Fruit fly (Drosophila melanogaster) whole organism, embryonic: ENCODE results near the gene CG6048.

Experiments used
- Blimp-1 ChIP-seq: fragments of 200-800 bp; sonication (Bioruptor generic); optimal IDR thresholded peaks from 3 replicates; lab custom pipeline; 2018; ENCODE audit warnings: missing biosample characterization, missing genetic modification characterization, mild to moderate bottlenecking, moderate library complexity, missing genetic modification reagents
- CG10366 ChIP-seq: fragments of 200-800 bp; sonication (Bioruptor generic); IDR thresholded peaks from 2 replicates; pipeline ENCODE4 v1.3.6; 2022; ENCODE audit warnings: missing biosample characterization, missing genetic modification characterization
- CG11504 ChIP-seq: fragments of 200-800 bp; sonication (Bioruptor generic); optimal IDR thresholded peaks from 3 replicates; lab custom pipeline; 2019; ENCODE audit warnings: missing biosample characterization, mild to moderate bottlenecking, missing genetic modification characterization, moderate library complexity
- CG12104 ChIP-seq: fragments of 200-800 bp; sonication (Bioruptor generic); optimal IDR thresholded peaks from 3 replicates; lab custom pipeline; 2016; ENCODE audit warnings: missing biosample characterization, missing genetic modification characterization
- CG12219 ChIP-seq: fragments of 200-800 bp; sonication (Bioruptor generic); optimal IDR thresholded peaks from 3 replicates; lab custom pipeline; 2018; ENCODE audit warnings: missing biosample characterization, mild to moderate bottlenecking, missing genetic modification characterization
- CG12744 ChIP-seq: fragments of 200-800 bp; sonication (Bioruptor generic); optimal IDR thresholded peaks from 2 replicates; lab custom pipeline; 2016; ENCODE audit warnings: missing biosample characterization, missing genetic modification characterization
- CG12942 ChIP-seq: fragments of 200-800 bp; sonication (Bioruptor generic); optimal IDR thresholded peaks from 3 replicates; lab custom pipeline; 2016; ENCODE audit warnings: missing biosample characterization, missing genetic modification characterization
- CG13123 ChIP-seq: fragments of 200-800 bp; sonication (Bioruptor generic); optimal IDR thresholded peaks from 2 replicates; lab custom pipeline; 2016; ENCODE audit warnings: missing biosample characterization, missing genetic modification characterization
- CG14667 ChIP-seq: fragments of 200-800 bp; sonication (Bioruptor generic); IDR thresholded peaks from 2 replicates; pipeline ENCODE4 v1.3.6; 2022; ENCODE audit warnings: missing biosample characterization, missing genetic modification characterization
- CG14710 ChIP-seq: fragments of 200-800 bp; sonication (Bioruptor generic); optimal IDR thresholded peaks from 3 replicates; lab custom pipeline; 2019; ENCODE audit warnings: missing biosample characterization, mild to moderate bottlenecking, missing genetic modification characterization, moderate library complexity
- CG2199 ChIP-seq: fragments of 200-800 bp; sonication (Bioruptor generic); IDR thresholded peaks from 3 replicates; pipeline ENCODE4 v1.3.6; 2022; ENCODE audit warnings: missing biosample characterization, missing genetic modification characterization
- CG2712 ChIP-seq: fragments of 200-800 bp; optimal IDR thresholded peaks from 3 replicates; lab custom pipeline; 2019; ENCODE audit warnings: missing biosample characterization, mild to moderate bottlenecking, missing genetic modification characterization, moderate library complexity
- CG3065 ChIP-seq: fragments of 200-800 bp; sonication (Bioruptor generic); optimal IDR thresholded peaks from 2 replicates; lab custom pipeline; 2016; ENCODE audit warnings: missing biosample characterization, missing genetic modification characterization
- CG3163 ChIP-seq: fragments of 200-800 bp; sonication (Bioruptor generic); optimal IDR thresholded peaks from 3 replicates; lab custom pipeline; 2016; ENCODE audit warnings: missing biosample characterization, missing genetic modification characterization
- CG4360 ChIP-seq: fragments of 200-800 bp; sonication (Bioruptor generic); IDR thresholded peaks from 2 replicates; pipeline ENCODE4 v1.3.6; 2022; ENCODE audit warnings: missing biosample characterization, missing genetic modification characterization
- CG4707 ChIP-seq: fragments of 200-800 bp; sonication (Bioruptor generic); optimal IDR thresholded peaks from 2 replicates; lab custom pipeline; 2018; ENCODE audit warnings: missing biosample characterization, mild to moderate bottlenecking, missing genetic modification characterization, moderate library complexity
- CG7357 ChIP-seq: fragments of 200-800 bp; sonication (Bioruptor generic); IDR thresholded peaks from 3 replicates; pipeline ENCODE4 v1.3.6; 2022; ENCODE audit warnings: missing biosample characterization, missing genetic modification characterization
- CG7839 ChIP-seq: fragments of 200-800 bp; sonication (Bioruptor generic); optimal IDR thresholded peaks from 3 replicates; lab custom pipeline; 2018; ENCODE audit warnings: missing biosample characterization, mild to moderate bottlenecking, missing genetic modification characterization, moderate library complexity
- CG7987 ChIP-seq: fragments of 200-800 bp; sonication (Bioruptor generic); optimal IDR thresholded peaks from 2 replicates; lab custom pipeline; 2018; ENCODE audit warnings: missing biosample characterization, mild to moderate bottlenecking, missing genetic modification characterization, moderate library complexity
- CG8944 ChIP-seq: fragments of 200-800 bp; sonication (Bioruptor generic); optimal IDR thresholded peaks from 3 replicates; lab custom pipeline; 2016; ENCODE audit warnings: missing biosample characterization, missing genetic modification characterization
- D19B ChIP-seq: fragments of 200-800 bp; sonication (Bioruptor generic); optimal IDR thresholded peaks from 2 replicates; lab custom pipeline; 2017; ENCODE audit warnings: missing biosample characterization, mild to moderate bottlenecking, missing genetic modification characterization
- Dek ChIP-seq: fragments of 200-800 bp; sonication (Bioruptor generic); optimal IDR thresholded peaks from 3 replicates; lab custom pipeline; 2019; ENCODE audit warnings: missing biosample characterization, mild to moderate bottlenecking, missing genetic modification characterization, moderate library complexity
- Dfd ChIP-seq, 2 experiments: fragments of >200 bp; optimal IDR thresholded peaks; 2 replicates each; lab custom pipeline; 2017; ENCODE audit warnings: missing biosample characterization in 2 of 2, missing genetic modification characterization in 2 of 2
- Drgx ChIP-seq: fragments of 200-800 bp; sonication (Bioruptor generic); IDR thresholded peaks from 2 replicates; pipeline ENCODE4 v1.3.6; 2022; ENCODE audit warnings: missing biosample characterization, missing genetic modification characterization
- E2f2 ChIP-seq: fragments of 200-800 bp; sonication (Bioruptor generic); IDR thresholded peaks from 2 replicates; pipeline ENCODE4 v1.3.6; 2022; ENCODE audit warnings: missing biosample characterization, missing genetic modification characterization
- HLH3B ChIP-seq: fragments of 200-800 bp; sonication (Bioruptor generic); IDR thresholded peaks from 2 replicates; pipeline ENCODE4 v1.3.6; 2022; ENCODE audit warnings: missing biosample characterization, missing genetic modification characterization
- Jarid2 ChIP-seq: fragments of 200-800 bp; sonication (Bioruptor generic); optimal IDR thresholded peaks from 3 replicates; lab custom pipeline; 2017; ENCODE audit warnings: mild to moderate bottlenecking, missing biosample characterization, missing genetic modification reagents, missing genetic modification characterization
- Med ChIP-seq: fragments of 200-800 bp; sonication (Bioruptor generic); peaks from one replicate; lab custom pipeline; 2016; ENCODE audit warnings: missing biosample characterization, missing genetic modification characterization, mild to moderate bottlenecking, inconsistent platforms, moderate library complexity
- Neu2 ChIP-seq: fragments of 200-800 bp; sonication (Bioruptor generic); optimal IDR thresholded peaks from 3 replicates; lab custom pipeline; 2016; ENCODE audit warnings: missing biosample characterization, missing genetic modification characterization, borderline replicate concordance
- Optix ChIP-seq: fragments of 200-800 bp; sonication (Bioruptor generic); IDR thresholded peaks from 3 replicates; pipeline ENCODE4 v1.3.6; 2022; ENCODE audit warnings: missing biosample characterization, missing genetic modification characterization
- Pdp1 ChIP-seq, 2 experiments: fragments of 200-800 bp; sonication (Bioruptor generic); optimal IDR thresholded peaks; 3 replicates each; lab custom pipeline; 2016; ENCODE audit warnings: missing biosample characterization in 2 of 2, missing genetic modification characterization in 2 of 2, mild to moderate bottlenecking in 1 of 2, moderate library complexity in 1 of 2
- Six4 ChIP-seq: fragments of 200-800 bp; sonication (Bioruptor generic); optimal IDR thresholded peaks from 2 replicates; lab custom pipeline; 2016; ENCODE audit warnings: missing biosample characterization, missing genetic modification characterization
- Ssrp ChIP-seq: fragments of 200-800 bp; sonication (Bioruptor generic); optimal IDR thresholded peaks from 2 replicates; lab custom pipeline; 2018; ENCODE audit warnings: missing biosample characterization, mild to moderate bottlenecking, missing genetic modification characterization, moderate library complexity
- Xrp1 ChIP-seq: fragments of 200-800 bp; sonication (Bioruptor generic); IDR thresholded peaks from 2 replicates; pipeline ENCODE4 v1.3.6; 2022; ENCODE audit warnings: missing biosample characterization, missing genetic modification characterization
- ci ChIP-seq: fragments of 200-800 bp; sonication (Bioruptor generic); IDR thresholded peaks from 3 replicates; pipeline ENCODE4 v1.3.6; 2022; ENCODE audit warnings: missing biosample characterization, missing genetic modification characterization
- emc ChIP-seq: fragments of 200-800 bp; sonication (Bioruptor generic); optimal IDR thresholded peaks from 2 replicates; lab custom pipeline; 2016; ENCODE audit warnings: missing biosample characterization, missing genetic modification characterization
- ewg ChIP-seq: fragments of 200-800 bp; sonication (Bioruptor generic); optimal IDR thresholded peaks from 3 replicates; lab custom pipeline; 2017; ENCODE audit warnings: mild to moderate bottlenecking, missing biosample characterization, missing genetic modification reagents, missing genetic modification characterization
- jigr1 ChIP-seq: fragments of 200-800 bp; sonication (Bioruptor generic); IDR thresholded peaks from 3 replicates; pipeline ENCODE4 v1.3.6; 2022; ENCODE audit warnings: missing biosample characterization, missing genetic modification characterization
- klu ChIP-seq: fragments of 200-800 bp; sonication (Bioruptor generic); IDR thresholded peaks from 2 replicates; pipeline ENCODE4 v1.3.6; 2022; ENCODE audit warnings: missing biosample characterization, missing genetic modification characterization
- onecut ChIP-seq: fragments of 200-800 bp; sonication (Bioruptor generic); IDR thresholded peaks from 2 replicates; pipeline ENCODE4 v1.3.6; 2022; ENCODE audit warnings: missing biosample characterization, missing genetic modification characterization
- prd ChIP-seq, 3 experiments: fragments of >200 bp in 2 of 3; fragments of 200-800 bp in 1 of 3; sonication (Bioruptor generic) in 1 of 3; optimal IDR thresholded peaks in 2 of 3; IDR thresholded peaks in 1 of 3; 2 replicates in 2 of 3; 3 replicates in 1 of 3; pipeline versions ENCODE4 v1.3.6 to Lab custom; 2017 to 2022; ENCODE audit warnings: missing biosample characterization in 1 of 3, missing genetic modification characterization in 1 of 3
- row ChIP-seq: fragments of 200-800 bp; sonication (Bioruptor generic); IDR thresholded peaks from 3 replicates; pipeline ENCODE4 v1.3.6; 2022; ENCODE audit warnings: missing biosample characterization, missing genetic modification characterization
- sens ChIP-seq: fragments of 200-800 bp; sonication (Bioruptor generic); peaks from one replicate; lab custom pipeline; 2016; ENCODE audit warnings: missing biosample characterization, missing genetic modification characterization
- sna ChIP-seq: fragments of 200-800 bp; sonication (Bioruptor generic); IDR thresholded peaks from 2 replicates; pipeline ENCODE4 v1.3.6; 2022; ENCODE audit warnings: missing biosample characterization, missing genetic modification characterization; ENCODE audit not compliant: partially characterized antibody
- sug ChIP-seq: fragments of 200-800 bp; optimal IDR thresholded peaks from 2 replicates; lab custom pipeline; 2019; ENCODE audit warnings: missing biosample characterization, mild to moderate bottlenecking, missing genetic modification characterization, moderate library complexity
- tx ChIP-seq: fragments of 200-800 bp; sonication (Bioruptor generic); optimal IDR thresholded peaks from 2 replicates; lab custom pipeline; 2016; ENCODE audit warnings: missing biosample characterization, missing genetic modification characterization
- vvl ChIP-seq: fragments of 200-800 bp; sonication (Bioruptor generic); IDR thresholded peaks from 2 replicates; pipeline ENCODE4 v1.3.6; 2022; ENCODE audit warnings: missing biosample characterization, missing genetic modification characterization
- zfh1 ChIP-seq: fragments of 200-800 bp; sonication (Bioruptor generic); IDR thresholded peaks from 3 replicates; pipeline ENCODE4 v1.3.6; 2022; ENCODE audit warnings: missing biosample characterization, missing genetic modification characterization

The CG6048 gene

dm6 chrX:5925793-5926418 lies 26.5 kb upstream of the CG6048 start (continued):
- 0 out of 2 replicates have a peak, but pooled peaks have one; percentile 22 for TF ChIP-seq CG4360 (GFP tag; lab: Robert Waterston, UW)
- TF ChIP-seq sens: peak; percentile 77
- TF ChIP-seq Med (GFP tag; lab: Kevin White, UChicago): peak; percentile 61
- TF ChIP-seq CG11504 (tag; lab: Kevin White, UChicago): peak; percentile 28
- TF ChIP-seq CG12744 (GFP tag; lab: Kevin White, UChicago): no peak
- no peak for TF ChIP-seq CG7839
- 0 out of 3 replicates have a peak, but pooled peaks have one; percentile 42 for TF ChIP-seq zfh1
- no peak for TF ChIP-seq prd (optimal IDR thresholded peaks at IDR 0.05; lab: Kevin White, UChicago)
- peak; percentile 32; the same call in 1 of the 3 replicates for TF ChIP-seq prd (GFP tag; IDR thresholded peaks at IDR 0.05; lab: Robert Waterston, UW)
- TF ChIP-seq CG14710 (tag; lab: Kevin White, UChicago): peak; percentile 6
- TF ChIP-seq Xrp1: peak; percentile 56
- TF ChIP-seq vvl: peak; percentile 56
- peak; percentile 18 for TF ChIP-seq CG12219 (GFP tag; lab: Kevin White, UChicago)
- TF ChIP-seq ci: peak; percentile 73
- TF ChIP-seq HLH3B (GFP tag; lab: Robert Waterston, UW): peak; percentile 43
- TF ChIP-seq Ssrp: peak; percentile 40
- TF ChIP-seq CG12942 (GFP tag; lab: Kevin White, UChicago): no peak
- TF ChIP-seq CG2712: peak; percentile 37
- no peak for TF ChIP-seq Neu2 (GFP tag; lab: Kevin White, UChicago)
- TF ChIP-seq row (GFP tag; lab: Robert Waterston, UW): peak; percentile 48
- peak; percentile 41 for TF ChIP-seq Blimp-1 (GFP tag; lab: Kevin White, UChicago)
- peak; percentile 85 for TF ChIP-seq Drgx (GFP tag; lab: Robert Waterston, UW)
- TF ChIP-seq CG7357 (GFP tag; lab: Robert Waterston, UW): 0 out of 3 replicates have a peak, but pooled peaks have one; percentile 17
- TF ChIP-seq ewg: no peak
- TF ChIP-seq, all 482 proteins: peak for 34

dm6 chrX:5926718-5927117 lies 25.6 kb upstream of the CG6048 start:
- TF ChIP-seq Med (GFP tag; lab: Kevin White, UChicago): peak; percentile 21
- no peak for TF ChIP-seq Dek (tag; lab: Kevin White, UChicago)
- no peak for TF ChIP-seq CG3163 (GFP tag; lab: Kevin White, UChicago)
- peak in 1 of 2 experiments; percentile 68 for TF ChIP-seq Pdp1 (GFP tag; optimal IDR thresholded peaks at IDR 0.05; lab: Kevin White, UChicago)
- TF ChIP-seq CG3065: no peak
- peak; percentile 62; the same call in 1 of the 2 replicates for TF ChIP-seq Drgx (GFP tag; lab: Robert Waterston, UW)
- no peak for TF ChIP-seq CG4707
- TF ChIP-seq jigr1 (GFP tag; lab: Robert Waterston, UW): no peak
- TF ChIP-seq Optix (GFP tag; lab: Robert Waterston, UW): no peak
- no peak for TF ChIP-seq Six4 (GFP tag; lab: Kevin White, UChicago)
- no peak for TF ChIP-seq CG14667
- peak; percentile 27 for TF ChIP-seq D19B
- TF ChIP-seq CG12104 (GFP tag; lab: Kevin White, UChicago): no peak
- TF ChIP-seq Jarid2: no peak

- TF ChIP-seq Optix (GFP tag; lab: Robert Waterston, UW) (no peak), klu (GFP tag; lab: Robert Waterston, UW) (no peak), CG7839 (peak; percentile 2), ewg (peak; percentile 2), Dfd (GFP tag; optimal IDR thresholded peaks at IDR 0.05; lab: Kevin White, UChicago) (no peak), CG13123 (GFP tag; lab: Kevin White, UChicago) (no peak), tx (GFP tag; lab: Kevin White, UChicago) (no peak), emc (GFP tag; lab: Kevin White, UChicago) (no peak), CG7987 (no peak), CG8944 (GFP tag; lab: Kevin White, UChicago) (peak; percentile 5), E2f2 (no peak), CG2199 (no peak), sna (GFP tag; lab: Robert Waterston, UW) (no peak), onecut (GFP tag; lab: Robert Waterston, UW) (no peak), sug (no peak), CG10366 (GFP tag; lab: Robert Waterston, UW) (peak; percentile 8; the same call in 1 of the 2 replicates)
Observed at dm6 chrX:5932345-5932995, 19.9 kb upstream of the CG6048 start.
